Worm (Caenorhabditis elegans) whole organism, L4 larva: ENCODE results near the gene alx-1.
A peak's percentile ranks its signal among the peaks of the same experiment; 100 is the strongest.

Experiments used
- F26F4.8 ChIP-seq: fragments of 200-800 bp; sonication (Bioruptor generic); conservative IDR thresholded peaks from 2 replicates; pipeline ENCODE4 v1.3.6; 2022; ENCODE audit warnings: missing genetic modification characterization, missing compliant biosample characterization
- F37D6.2 ChIP-seq: sonication (generic microtip); optimal IDR thresholded peaks from 2 replicates; lab custom pipeline; 2016; ENCODE audit warnings: mild to moderate bottlenecking, missing genetic modification characterization, missing compliant biosample characterization
- F49E8.2 ChIP-seq: sonication (generic microtip); optimal IDR thresholded peaks from 2 replicates; lab custom pipeline; 2016; ENCODE audit warnings: missing compliant biosample characterization, mild to moderate bottlenecking, missing genetic modification characterization, borderline replicate concordance
- T20F7.1 ChIP-seq: fragments of 200-800 bp; sonication (Bioruptor generic); optimal IDR thresholded peaks from 2 replicates; lab custom pipeline; 2018; ENCODE audit warnings: mild to moderate bottlenecking, missing genetic modification characterization, missing compliant biosample characterization
- T26A8.4 ChIP-seq: fragments of 200-800 bp; sonication (Bioruptor generic); IDR thresholded peaks from 2 replicates; pipeline ENCODE4 v1.3.6; 2022; ENCODE audit warnings: missing genetic modification characterization, missing compliant biosample characterization
- Y5F2A.4 ChIP-seq: fragments of 200-800 bp; sonication (Bioruptor generic); optimal IDR thresholded peaks from 2 replicates; lab custom pipeline; 2018; ENCODE audit warnings: mild to moderate bottlenecking, missing genetic modification characterization, missing compliant biosample characterization
- ZK337.2 ChIP-seq: fragments of 200-800 bp; sonication (Bioruptor generic); IDR thresholded peaks from 2 replicates; pipeline ENCODE4 v1.3.6; 2022; ENCODE audit warnings: missing genetic modification reagents, missing genetic modification characterization, missing compliant biosample characterization
- aha-1 ChIP-seq: fragments of 150-350 bp; peaks from one replicate; lab custom pipeline; 2014; ENCODE audit warnings: missing biosample characterization, missing genetic modification characterization
- ama-1 ChIP-seq: fragments of 150-350 bp; optimal IDR thresholded peaks from 2 replicates; lab custom pipeline; 2014; ENCODE audit warnings: inconsistent platforms, mixed read lengths
- daf-12 ChIP-seq: fragments of 150-350 bp; optimal IDR thresholded peaks from 2 replicates; lab custom pipeline; 2014; ENCODE audit warnings: missing biosample characterization, missing genetic modification reagents, missing genetic modification characterization
- daf-16 ChIP-seq, 3 experiments: sonication (generic microtip); optimal IDR thresholded peaks; 2 replicates each; lab custom pipeline; 2016 to 2017; ENCODE audit warnings: missing genetic modification characterization in 3 of 3, missing genetic modification reagents in 3 of 3, mild to moderate bottlenecking in 2 of 3, missing compliant biosample characterization in 2 of 3, missing biosample characterization in 1 of 3, moderate library complexity in 1 of 3
- daf-19 ChIP-seq: fragments of 200-800 bp; sonication (Bioruptor generic); conservative IDR thresholded peaks from 2 replicates; pipeline ENCODE4 v1.3.6; 2022; ENCODE audit warnings: missing genetic modification characterization, missing compliant biosample characterization
- egl-27 ChIP-seq: sonication (generic microtip); optimal IDR thresholded peaks from 3 replicates; lab custom pipeline; 2017; ENCODE audit warnings: missing biosample characterization, missing genetic modification reagents, missing genetic modification characterization
- fkh-10 ChIP-seq: fragments of 150-350 bp; optimal IDR thresholded peaks from 2 replicates; lab custom pipeline; 2014; ENCODE audit warnings: missing biosample characterization, missing genetic modification reagents, missing genetic modification characterization
- fos-1 ChIP-seq: fragments of 150-350 bp; optimal IDR thresholded peaks from 2 replicates; lab custom pipeline; 2014; ENCODE audit warnings: missing biosample characterization, missing genetic modification characterization
- jun-1 ChIP-seq: fragments of 150-350 bp; optimal IDR thresholded peaks from 2 replicates; lab custom pipeline; 2014; ENCODE audit warnings: missing biosample characterization, missing genetic modification reagents, missing genetic modification characterization
- lim-7 ChIP-seq: fragments of 200-800 bp; sonication (Bioruptor generic); IDR thresholded peaks from 2 replicates; pipeline ENCODE4 v1.3.6; 2022; ENCODE audit warnings: missing genetic modification characterization, missing compliant biosample characterization
- lin-38 ChIP-seq: fragments of 200-800 bp; sonication (Bioruptor generic); IDR thresholded peaks from 2 replicates; pipeline ENCODE4 v1.3.6; 2022; ENCODE audit warnings: missing genetic modification reagents, missing genetic modification characterization, missing compliant biosample characterization
- lir-3 ChIP-seq: sonication (generic microtip); optimal IDR thresholded peaks from 2 replicates; lab custom pipeline; 2016; ENCODE audit warnings: mild to moderate bottlenecking, missing genetic modification characterization, missing compliant biosample characterization
- lsy-2 ChIP-seq, 2 experiments: fragments of 150-350 bp in 1 of 2; sonication (generic microtip) in 1 of 2; optimal IDR thresholded peaks; 2 replicates each; lab custom pipeline; 2014 to 2017; ENCODE audit warnings: missing biosample characterization in 2 of 2, missing genetic modification characterization in 2 of 2
- madf-5 ChIP-seq, 2 experiments: fragments of 200-800 bp; sonication (Bioruptor generic); IDR thresholded peaks; 2 replicates each; pipeline ENCODE4 v1.3.6; 2022; ENCODE audit warnings: missing compliant biosample characterization in 2 of 2, missing genetic modification characterization in 2 of 2
- mes-2 ChIP-seq: sonication (generic microtip); optimal IDR thresholded peaks from 2 replicates; lab custom pipeline; 2016; ENCODE audit warnings: missing genotype, mild to moderate bottlenecking, missing genetic modification characterization, missing compliant biosample characterization; ENCODE audit not compliant: poor library complexity, severe bottlenecking
- nhr-102 ChIP-seq: sonication (generic microtip); optimal IDR thresholded peaks from 2 replicates; lab custom pipeline; 2016; ENCODE audit warnings: mild to moderate bottlenecking, missing genetic modification characterization, moderate library complexity, missing compliant biosample characterization
- nhr-11 ChIP-seq: fragments of 150-350 bp; optimal IDR thresholded peaks from 2 replicates; lab custom pipeline; 2014; ENCODE audit warnings: missing biosample characterization, missing genetic modification characterization
- nhr-25 ChIP-seq: sonication (generic microtip); optimal IDR thresholded peaks from 2 replicates; lab custom pipeline; 2017; ENCODE audit warnings: missing genetic modification characterization, mild to moderate bottlenecking, missing compliant biosample characterization, antibody characterized with exemption, moderate library complexity, borderline replicate concordance; ENCODE audit not compliant: insufficient read depth
- nhr-28 ChIP-seq: fragments of 150-350 bp; optimal IDR thresholded peaks from 2 replicates; lab custom pipeline; 2014; ENCODE audit warnings: missing biosample characterization, missing genetic modification characterization
- nhr-41 ChIP-seq: fragments of 200-800 bp; sonication (Bioruptor generic); IDR thresholded peaks from 2 replicates; pipeline ENCODE4 v1.3.6; 2022; ENCODE audit warnings: missing genetic modification reagents, missing genetic modification characterization, missing compliant biosample characterization
- php-3 ChIP-seq: fragments of 200-800 bp; sonication (Bioruptor generic); IDR thresholded peaks from 2 replicates; pipeline ENCODE4 v1.3.6; 2022; ENCODE audit warnings: missing genetic modification reagents, missing genetic modification characterization, missing compliant biosample characterization
- pqm-1 ChIP-seq: sonication (generic microtip); optimal IDR thresholded peaks from 2 replicates; lab custom pipeline; 2017; ENCODE audit warnings: missing biosample characterization, missing genetic modification characterization
- rbr-2 ChIP-seq: sonication (generic microtip); optimal IDR thresholded peaks from 2 replicates; lab custom pipeline; 2016; ENCODE audit warnings: missing genotype, missing genetic modification characterization, missing compliant biosample characterization
- tra-1 ChIP-seq: fragments of 200-800 bp; sonication (Bioruptor generic); IDR thresholded peaks from 2 replicates; pipeline ENCODE4 v1.3.6; 2022; ENCODE audit warnings: missing genetic modification reagents, missing genetic modification characterization, missing compliant biosample characterization
- unc-130 ChIP-seq: sonication (generic microtip); optimal IDR thresholded peaks from 2 replicates; lab custom pipeline; 2016; ENCODE audit warnings: missing genetic modification reagents, missing genetic modification characterization, missing compliant biosample characterization
- unc-62 ChIP-seq, 3 experiments: fragments of 150-350 bp in 1 of 3; sonication (generic microtip); optimal IDR thresholded peaks in 2 of 3; peaks in 1 of 3; 1 replicate in 1 of 3; 2 replicates in 2 of 3; lab custom pipeline; 2014 to 2017; ENCODE audit warnings: missing biosample characterization in 3 of 3, missing genetic modification characterization in 3 of 3, missing genetic modification reagents in 3 of 3, missing genotype in 1 of 3
- vab-7 ChIP-seq: fragments of 200-800 bp; sonication (Bioruptor generic); IDR thresholded peaks from 2 replicates; pipeline ENCODE4 v1.3.6; 2022; ENCODE audit warnings: missing genetic modification reagents, missing genetic modification characterization, missing compliant biosample characterization

alx-1 gene

DNA sequence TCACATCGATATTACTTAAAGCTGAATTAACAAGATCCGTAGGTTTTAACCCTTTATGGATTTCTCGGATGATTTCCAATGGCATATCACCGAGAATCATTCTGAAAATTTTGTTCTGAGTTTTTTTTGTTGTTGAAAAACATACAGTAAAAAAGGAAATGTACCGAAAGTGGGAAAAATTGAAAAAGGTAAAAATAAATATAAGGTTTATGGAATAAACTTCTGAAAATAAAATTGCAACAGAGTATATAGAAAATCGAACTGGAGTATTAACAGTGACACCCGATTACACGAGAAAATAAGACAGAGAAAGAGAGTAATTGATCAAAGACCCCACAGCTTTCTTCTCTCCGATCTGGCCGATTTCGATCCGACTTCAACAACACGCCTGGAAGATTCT is 5.3 kb upstream of the alx-1 start, which contains the start of gene K03H1.11:
Gene K03H1.11, minus strand, starts transcription at position 101 of the 400 bp plus-strand sequence.
- TF ChIP-seq fos-1 (tag; lab: Kevin White, UChicago): no peak
- peak in 1 of 2 experiments; percentile 31 for TF ChIP-seq unc-62 (GFP tag; optimal IDR thresholded peaks at IDR 0.05 in 1 of 2; lab: Kevin White, UChicago)
- no peak for TF ChIP-seq unc-62 (tag; optimal IDR thresholded peaks at IDR 0.05; lab: Kevin White, UChicago)
- TF ChIP-seq pqm-1 (tag; lab: Kevin White, UChicago): no peak

- TF ChIP-seq T26A8.4 (GFP tag; lab: Robert Waterston, UW) (no peak), daf-19 (GFP tag; lab: Robert Waterston, UW) (no peak), madf-5 (GFP tag; IDR thresholded peaks at IDR 0.05; lab: Robert Waterston, UW) (no peak), lin-38 (GFP tag; lab: Robert Waterston, UW) (peak; percentile 44), lsy-2 (tag; optimal IDR thresholded peaks at IDR 0.05; lab: Kevin White, UChicago) (peak in 1 of 2 experiments; percentile 53), daf-16 (GFP tag; optimal IDR thresholded peaks at IDR 0.05; lab: Kevin White, UChicago) (no peak), daf-16 (tag; optimal IDR thresholded peaks at IDR 0.05; lab: Kevin White, UChicago) (peak; percentile 19), nhr-28 (tag; lab: Kevin White, UChicago) (peak; percentile 18), nhr-102 (tag; lab: Kevin White, UChicago) (no peak), egl-27 (no peak), mes-2 (tag; lab: Kevin White, UChicago) (peak; percentile 17)
- TF ChIP-seq, all 104 proteins: peak for 5
These were observed 1.0 kb upstream of the alx-1 start, which contains the start of gene mog-1 for ce11 chrIII:9956123-9956522. Gene mog-1, minus strand, starts transcription at chrIII:9956215.

DNA sequence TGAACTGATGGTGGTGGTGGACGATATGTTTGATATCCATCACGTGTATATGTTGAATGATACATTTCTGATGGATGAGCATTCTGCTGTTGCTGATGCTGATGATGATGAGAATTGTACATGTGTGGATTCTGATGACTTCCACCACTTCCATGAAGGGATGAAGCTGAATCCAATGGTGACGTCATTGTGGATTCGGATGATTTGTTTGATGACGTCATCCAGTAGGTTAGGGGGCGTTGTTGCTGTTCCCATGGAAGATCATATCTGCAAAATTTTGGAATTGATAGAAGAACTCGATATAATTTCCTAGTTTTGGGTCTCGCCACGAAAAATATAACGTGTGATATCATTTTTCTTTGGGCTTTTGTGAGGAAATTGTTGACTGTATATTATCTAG is 6.3 kb downstream of the alx-1 start:
- TF ChIP-seq T26A8.4 (GFP tag; lab: Robert Waterston, UW): 0 out of 2 replicates have a peak, but pooled peaks have one; percentile 19
- no peak for TF ChIP-seq nhr-11 (tag; lab: Kevin White, UChicago)
- TF ChIP-seq daf-16 (GFP tag; optimal IDR thresholded peaks at IDR 0.05; lab: Kevin White, UChicago): no peak
- no peak for TF ChIP-seq daf-16 (tag; optimal IDR thresholded peaks at IDR 0.05; lab: Kevin White, UChicago)
- TF ChIP-seq ama-1 (lab: Kevin White, UChicago): no peak
- no peak for TF ChIP-seq tra-1 (GFP tag; lab: Robert Waterston, UW)
- 0 out of 2 replicates have a peak, but pooled peaks have one; percentile 42 for TF ChIP-seq ZK337.2 (GFP tag; lab: Robert Waterston, UW)
- TF ChIP-seq F49E8.2 (tag; lab: Kevin White, UChicago): no peak

- TF ChIP-seq F37D6.2 (tag; lab: Kevin White, UChicago) (no peak), unc-62 (GFP tag; optimal IDR thresholded peaks at IDR 0.05 in 1 of 2; lab: Kevin White, UChicago) (peak in 1 of 2 experiments; percentile 57), unc-62 (tag; optimal IDR thresholded peaks at IDR 0.05; lab: Kevin White, UChicago) (no peak), aha-1 (peak; percentile 70)
These were observed 7.3 kb downstream of the alx-1 start for ce11 chrIII:9964416-9964815.

ce11 chrIII:9965444-9965843 is 8.3 kb downstream of the alx-1 start:
- TF ChIP-seq F26F4.8 (GFP tag; lab: Robert Waterston, UW): no peak
- TF ChIP-seq madf-5 (GFP tag; IDR thresholded peaks at IDR 0.05; lab: Robert Waterston, UW): no peak
- no peak for TF ChIP-seq daf-12 (tag; lab: Kevin White, UChicago)
- TF ChIP-seq unc-130: no peak
- no peak for TF ChIP-seq fkh-10 (GFP tag; lab: Kevin White, UChicago)
- TF ChIP-seq vab-7 (GFP tag; lab: Robert Waterston, UW): no peak
- TF ChIP-seq php-3 (GFP tag; lab: Robert Waterston, UW): no peak
- TF ChIP-seq pqm-1 (tag; lab: Kevin White, UChicago): no peak
- TF ChIP-seq nhr-25 (tag; lab: Kevin White, UChicago): no peak
- no peak for TF ChIP-seq Y5F2A.4
- TF ChIP-seq tra-1 (GFP tag; lab: Robert Waterston, UW): no peak

DNA sequence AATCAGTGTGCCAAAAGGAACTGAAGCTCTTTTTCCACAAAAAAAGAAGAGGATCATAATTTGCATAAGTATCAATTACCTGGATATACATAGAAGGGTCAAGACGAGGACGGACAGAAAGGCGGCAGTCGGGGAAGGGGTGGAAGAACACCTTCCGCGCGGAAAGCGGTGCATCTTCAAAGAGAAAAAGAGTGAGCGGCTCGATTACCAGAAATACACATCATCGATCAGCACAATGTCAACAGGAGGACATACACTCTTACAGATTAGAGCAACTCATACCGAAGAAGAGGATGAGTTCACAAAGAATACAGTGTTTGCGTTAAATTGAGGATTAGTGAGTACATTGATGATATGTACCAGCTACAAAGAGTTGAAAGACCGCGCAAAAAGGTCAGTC is 12.2 kb downstream of the alx-1 start:
- TF ChIP-seq jun-1 (tag; lab: Kevin White, UChicago): no peak
- no peak for TF ChIP-seq lir-3 (tag; lab: Kevin White, UChicago)
- no peak for TF ChIP-seq T20F7.1 (GFP tag; lab: Kevin White, UChicago)
- no peak for TF ChIP-seq rbr-2 (tag; lab: Kevin White, UChicago)
- no peak for TF ChIP-seq nhr-41
- TF ChIP-seq lim-7 (GFP tag; lab: Robert Waterston, UW): no peak
- no peak for TF ChIP-seq lin-38 (GFP tag; lab: Robert Waterston, UW)
- peak; percentile 90 for TF ChIP-seq aha-1
